Worm (Caenorhabditis elegans) whole organism, early embryonic: ENCODE measurements around the gene str-153.

Experiments
- B0310.2 ChIP-seq: sonication (generic microtip); optimal IDR thresholded peaks from 2 replicates; lab custom pipeline; 2016; ENCODE audit warnings: mild to moderate bottlenecking, missing genetic modification characterization, missing compliant biosample characterization
- F13C5.2 ChIP-seq: sonication (generic microtip); optimal IDR thresholded peaks from 2 replicates; lab custom pipeline; 2017; ENCODE audit warnings: mild to moderate bottlenecking, missing genetic modification characterization, inconsistent platforms, missing compliant biosample characterization
- aly-1 ChIP-seq: sonication (generic microtip); optimal IDR thresholded peaks from 2 replicates; lab custom pipeline; 2016; ENCODE audit warnings: missing genetic modification characterization, missing compliant biosample characterization
- ama-1 ChIP-seq: fragments of 150-350 bp; optimal IDR thresholded peaks from 2 replicates; lab custom pipeline; 2014
- ceh-13 ChIP-seq: fragments of 200-800 bp; sonication (Bioruptor generic); optimal IDR thresholded peaks from 2 replicates; lab custom pipeline; 2018; ENCODE audit warnings: mild to moderate bottlenecking, missing genetic modification characterization, missing compliant biosample characterization
- ceh-36 ChIP-seq: sonication (generic microtip); optimal IDR thresholded peaks from 2 replicates; lab custom pipeline; 2016; ENCODE audit warnings: missing genetic modification characterization, inconsistent platforms, missing compliant biosample characterization
- ets-7 ChIP-seq: sonication (generic microtip); optimal IDR thresholded peaks from 2 replicates; lab custom pipeline; 2016; ENCODE audit warnings: missing genotype, missing genetic modification characterization, missing compliant biosample characterization
- flt-1 ChIP-seq: fragments of 200-800 bp; sonication (Bioruptor generic); IDR thresholded peaks from 2 replicates; pipeline ENCODE4 v1.3.6; 2022; ENCODE audit warnings: missing genetic modification characterization, missing compliant biosample characterization
- hmbx-1 ChIP-seq: sonication (generic microtip); optimal IDR thresholded peaks from 2 replicates; lab custom pipeline; 2016; ENCODE audit warnings: mild to moderate bottlenecking, missing genetic modification characterization, missing compliant biosample characterization
- hmg-4 ChIP-seq: fragments of 200-800 bp; sonication (Bioruptor generic); optimal IDR thresholded peaks from 2 replicates; lab custom pipeline; 2018; ENCODE audit warnings: mild to moderate bottlenecking, missing genetic modification characterization, missing compliant biosample characterization
- hnd-1 ChIP-seq: sonication (generic microtip); optimal IDR thresholded peaks from 2 replicates; lab custom pipeline; 2016; ENCODE audit warnings: missing genetic modification characterization, missing compliant biosample characterization
- pes-1 ChIP-seq: fragments of 200-800 bp; sonication (Bioruptor generic); IDR thresholded peaks from 2 replicates; pipeline ENCODE4 v1.3.6; 2022; ENCODE audit warnings: missing genetic modification reagents, missing genetic modification characterization, missing compliant biosample characterization
- scrt-1 ChIP-seq: fragments of 200-800 bp; sonication (Bioruptor generic); IDR thresholded peaks from 2 replicates; pipeline ENCODE4 v1.3.6; 2022; ENCODE audit warnings: missing genetic modification characterization, missing compliant biosample characterization
- sea-1 ChIP-seq: fragments of 200-800 bp; sonication (Bioruptor generic); conservative IDR thresholded peaks from 2 replicates; pipeline ENCODE4 v1.3.6; 2022; ENCODE audit warnings: missing genetic modification characterization, missing compliant biosample characterization
- tbx-11 ChIP-seq: fragments of 200-800 bp; sonication (Bioruptor generic); IDR thresholded peaks from 2 replicates; pipeline ENCODE4 v1.3.6; 2022; ENCODE audit warnings: missing genetic modification characterization, missing compliant biosample characterization
- tbx-37 ChIP-seq: fragments of 200-800 bp; sonication (Bioruptor generic); conservative IDR thresholded peaks from 2 replicates; pipeline ENCODE4 v1.3.6; 2022; ENCODE audit warnings: missing genetic modification reagents, missing genetic modification characterization, missing compliant biosample characterization
- tra-4 ChIP-seq: sonication (generic microtip); optimal IDR thresholded peaks from 2 replicates; lab custom pipeline; 2017; ENCODE audit warnings: missing genetic modification characterization, missing compliant biosample characterization

str-153 gene

DNA sequence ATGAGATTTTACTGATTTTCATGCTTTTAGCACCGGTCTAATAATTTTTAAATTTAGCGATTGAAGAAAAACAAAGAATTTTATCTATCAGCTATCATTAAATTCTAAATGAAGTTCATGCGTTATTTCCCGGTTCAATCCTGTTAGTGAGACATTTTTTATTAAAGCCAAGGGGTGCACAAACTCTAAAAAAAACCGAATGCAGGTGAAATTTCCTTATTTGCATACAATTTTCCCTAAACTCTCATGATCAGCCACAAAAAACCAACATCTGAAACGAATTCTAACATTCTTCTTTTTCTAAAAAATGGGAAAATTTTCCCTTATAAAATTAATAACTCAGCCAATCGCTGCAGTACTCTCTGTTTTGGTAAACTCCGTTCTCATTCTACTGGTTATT, 21.1 kb upstream of the str-153 start, which contains the start of gene str-156:
TSS of gene str-156 (plus strand) at position 301 of the 400 bp plus-strand sequence.
- no peak for TF ChIP-seq F13C5.2
- TF ChIP-seq ets-7 (tag; lab: Kevin White, UChicago): no peak
- no peak for TF ChIP-seq ceh-36 (tag; lab: Kevin White, UChicago)
- no peak for TF ChIP-seq hmg-4 (GFP tag; lab: Kevin White, UChicago)
- no peak for TF ChIP-seq tra-4 (tag; lab: Kevin White, UChicago)
- TF ChIP-seq tbx-11: no peak
- TF ChIP-seq pes-1 (GFP tag; lab: Robert Waterston, UW): no peak
- no peak for TF ChIP-seq sea-1 (GFP tag; lab: Robert Waterston, UW)
- TF ChIP-seq ama-1: no peak
- no peak for TF ChIP-seq tbx-37 (GFP tag; lab: Robert Waterston, UW)
- no peak for TF ChIP-seq ceh-13
- no peak for TF ChIP-seq aly-1 (tag; lab: Kevin White, UChicago)
- TF ChIP-seq flt-1 (GFP tag; lab: Robert Waterston, UW): no peak
- no peak for TF ChIP-seq hmbx-1
- no peak for TF ChIP-seq hnd-1 (tag; lab: Kevin White, UChicago)
- TF ChIP-seq scrt-1: no peak
- no peak for TF ChIP-seq B0310.2 (tag; lab: Kevin White, UChicago)

DNA sequence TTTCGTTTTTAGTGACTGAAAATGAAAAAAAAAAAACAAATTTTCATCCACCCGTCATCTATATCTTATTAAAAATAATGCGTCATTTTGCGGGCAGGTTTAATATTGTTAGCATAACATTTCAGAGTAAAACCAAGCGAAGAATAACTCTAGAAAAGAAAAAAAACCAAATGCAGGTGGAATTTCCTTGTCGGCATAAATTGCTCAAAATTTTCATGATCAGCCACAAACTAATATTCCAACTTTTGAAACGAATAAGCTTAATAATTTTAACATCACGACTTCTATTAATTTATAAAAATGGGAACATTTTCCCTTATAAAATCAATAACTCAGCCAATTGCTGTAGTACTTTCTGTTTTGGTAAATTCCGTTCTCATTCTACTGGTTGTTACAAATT, 18.5 kb upstream of the str-153 start, which contains the start of gene str-155:
TSS of gene str-155 (plus strand) at position 301 of the 400 bp plus-strand sequence.
- TF ChIP-seq flt-1 (GFP tag; lab: Robert Waterston, UW) (no peak), aly-1 (tag; lab: Kevin White, UChicago) (no peak), scrt-1 (no peak), F13C5.2 (no peak), tbx-11 (no peak), ets-7 (tag; lab: Kevin White, UChicago) (no peak), ama-1 (no peak), B0310.2 (tag; lab: Kevin White, UChicago) (no peak), sea-1 (GFP tag; lab: Robert Waterston, UW) (no peak), hnd-1 (tag; lab: Kevin White, UChicago) (no peak), tbx-37 (GFP tag; lab: Robert Waterston, UW) (no peak)

DNA sequence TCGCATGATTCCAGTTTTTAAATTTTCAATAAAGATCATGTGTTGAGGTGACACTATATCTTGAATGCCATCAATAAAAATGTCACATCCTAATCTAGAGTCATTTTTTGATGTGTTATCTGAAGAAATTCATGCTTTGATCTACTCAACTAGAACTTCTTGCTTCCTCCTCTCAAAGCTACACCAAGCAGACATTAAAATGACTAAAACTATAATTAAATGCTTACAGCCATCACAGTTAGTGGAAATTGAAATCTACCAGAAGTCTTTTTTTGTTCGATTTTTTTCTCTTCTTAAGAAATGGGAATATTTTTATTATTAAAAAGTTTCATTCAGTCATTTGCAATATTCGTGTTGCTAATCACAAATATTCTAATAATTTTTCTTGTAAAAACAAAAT, 16.4 kb upstream of the str-153 start, which contains the start of gene str-158:
TSS of gene str-158 (plus strand) at position 301 of the 400 bp plus-strand sequence.
- TF ChIP-seq tbx-11: no peak
- no peak for TF ChIP-seq hnd-1 (tag; lab: Kevin White, UChicago)
- no peak for TF ChIP-seq tra-4 (tag; lab: Kevin White, UChicago)
- no peak for TF ChIP-seq tbx-37 (GFP tag; lab: Robert Waterston, UW)
- TF ChIP-seq ama-1: no peak
- TF ChIP-seq scrt-1: no peak
- no peak for TF ChIP-seq hmg-4 (GFP tag; lab: Kevin White, UChicago)
- TF ChIP-seq ceh-36 (tag; lab: Kevin White, UChicago): no peak
- TF ChIP-seq F13C5.2: no peak
- TF ChIP-seq ceh-13: no peak

DNA sequence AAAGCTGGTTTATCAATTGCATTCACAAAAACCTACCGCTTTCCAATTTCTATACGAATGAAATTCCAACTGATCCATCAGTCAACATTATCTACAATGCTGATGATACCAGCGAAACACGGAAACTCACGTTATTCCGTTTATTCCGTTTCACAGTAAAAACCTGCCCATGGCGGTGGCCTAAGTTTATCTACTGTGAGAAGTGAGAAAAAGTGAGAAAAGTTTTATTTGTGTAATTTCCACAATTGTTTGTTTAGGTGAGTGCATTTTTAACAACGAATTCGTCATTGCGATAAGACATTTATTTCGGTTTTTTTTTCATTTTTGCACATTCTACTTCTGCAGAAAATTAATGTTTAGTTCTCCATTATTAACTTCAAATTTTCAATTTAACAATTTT, 4.2 kb upstream of the str-153 start, which contains the start of gene Y9C9A.8:
TSS of gene Y9C9A.8 (plus strand) at position 301 of the 400 bp plus-strand sequence.
- TF ChIP-seq hmg-4 (GFP tag; lab: Kevin White, UChicago): no peak

DNA sequence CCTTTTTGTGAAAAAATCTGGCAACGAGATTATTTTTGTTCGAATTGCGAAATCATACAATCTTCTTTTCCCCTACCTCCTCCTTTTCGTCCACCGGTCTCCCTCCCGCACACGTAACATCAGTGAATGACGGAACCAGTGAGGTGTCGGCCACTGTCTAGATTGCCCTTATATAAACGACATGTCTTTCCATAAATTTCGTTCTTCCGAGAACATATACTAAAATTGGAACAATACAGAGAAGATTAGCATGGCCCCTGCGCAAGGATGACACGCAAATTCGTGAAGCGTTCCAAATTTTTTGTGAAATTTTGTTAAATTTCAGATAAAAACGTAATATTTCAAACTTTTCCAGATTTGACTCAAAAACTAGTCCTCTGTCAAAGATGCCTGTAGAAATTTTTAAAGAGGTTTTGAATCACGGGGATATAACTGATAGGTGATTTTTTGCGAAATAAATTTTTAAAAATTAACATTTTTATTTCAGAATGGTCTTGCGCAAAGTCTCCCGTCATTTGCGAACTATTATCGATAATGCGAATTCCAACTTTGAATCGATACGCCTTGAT, 3.4 kb upstream of the str-153 start:
- TF ChIP-seq tbx-11 (0 out of 2 replicates have a peak, but pooled peaks have one; percentile 16), pes-1 (GFP tag; lab: Robert Waterston, UW) (peak; percentile 63; the same call in 1 of the 2 replicates), hnd-1 (tag; lab: Kevin White, UChicago) (no peak), ceh-13 (peak; percentile 6), tra-4 (tag; lab: Kevin White, UChicago) (no peak), flt-1 (GFP tag; lab: Robert Waterston, UW) (peak; percentile 39; the same call in 1 of the 2 replicates)

DNA sequence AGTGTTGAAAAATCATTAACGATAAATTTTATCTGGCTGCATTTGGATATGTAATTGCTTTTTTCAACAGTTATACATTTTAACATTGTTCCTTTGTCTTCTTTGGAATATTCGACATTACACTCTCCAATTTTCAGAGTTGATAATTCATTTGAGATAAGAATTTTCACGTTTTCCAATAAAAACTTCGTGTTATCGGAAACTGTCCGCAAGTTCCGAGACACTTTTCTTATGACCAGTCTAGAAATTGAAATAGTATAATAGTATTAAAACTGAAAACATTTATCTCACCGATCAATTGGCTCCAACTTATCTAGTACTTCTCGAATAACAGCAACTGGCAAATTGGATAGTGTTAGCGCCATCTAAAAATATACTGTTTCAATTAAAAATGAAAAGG, 3.4 kb downstream of the str-153 start, which contains the start of gene fbxa-86:
TSS of gene fbxa-86 (minus strand) at position 367 of the 400 bp plus-strand sequence.
- no peak for TF ChIP-seq ama-1
- TF ChIP-seq flt-1 (GFP tag; lab: Robert Waterston, UW): no peak

DNA sequence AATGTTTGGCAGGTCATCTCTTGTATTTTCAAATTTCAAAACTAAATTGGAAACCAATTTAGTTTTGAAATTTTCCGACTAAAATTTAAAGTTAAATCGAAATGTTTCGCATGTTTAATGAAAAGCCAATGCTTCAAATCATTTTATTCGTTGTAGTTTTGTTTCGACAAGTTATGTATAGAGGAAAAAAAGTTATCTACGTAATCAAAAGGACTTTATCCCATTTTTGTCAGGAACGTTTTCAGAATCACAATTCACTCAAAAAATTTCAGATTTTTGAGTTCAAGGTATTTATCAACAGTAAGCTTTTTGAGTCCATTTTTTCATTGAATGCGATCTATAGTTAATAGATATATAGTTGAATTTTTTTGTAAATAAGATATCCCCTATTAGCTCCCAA, 4.5 kb downstream of the str-153 start, which contains the start of gene str-168:
TSS of gene str-168 (plus strand) at position 301 of the 400 bp plus-strand sequence.
- TF ChIP-seq hmbx-1 (no peak), ceh-36 (tag; lab: Kevin White, UChicago) (no peak), ama-1 (no peak), aly-1 (tag; lab: Kevin White, UChicago) (no peak)

DNA sequence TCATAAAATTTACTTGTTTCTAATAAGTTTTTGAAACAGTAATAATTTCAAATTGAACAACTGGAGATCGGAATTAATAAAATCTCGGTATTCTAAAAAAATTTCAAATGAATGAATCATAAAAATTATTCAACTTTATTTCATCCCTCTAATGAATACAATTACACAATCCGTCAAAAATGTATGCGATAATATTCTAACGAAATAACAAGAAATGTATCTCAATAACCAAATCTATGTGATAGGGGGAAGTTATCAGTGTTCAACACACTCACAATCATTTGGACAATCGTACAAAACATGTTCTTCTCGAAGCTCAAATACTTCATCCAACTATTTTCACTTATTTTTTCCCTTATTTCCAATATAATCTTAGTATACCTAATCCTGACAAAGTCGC, 7.5 kb downstream of the str-153 start, which contains the start of gene Y9C9A.5:
TSS of gene Y9C9A.5 (plus strand) at position 301 of the 400 bp plus-strand sequence.
- TF ChIP-seq tbx-37 (GFP tag; lab: Robert Waterston, UW) (no peak), pes-1 (GFP tag; lab: Robert Waterston, UW) (no peak), scrt-1 (no peak), hmbx-1 (no peak), tra-4 (tag; lab: Kevin White, UChicago) (no peak)

DNA sequence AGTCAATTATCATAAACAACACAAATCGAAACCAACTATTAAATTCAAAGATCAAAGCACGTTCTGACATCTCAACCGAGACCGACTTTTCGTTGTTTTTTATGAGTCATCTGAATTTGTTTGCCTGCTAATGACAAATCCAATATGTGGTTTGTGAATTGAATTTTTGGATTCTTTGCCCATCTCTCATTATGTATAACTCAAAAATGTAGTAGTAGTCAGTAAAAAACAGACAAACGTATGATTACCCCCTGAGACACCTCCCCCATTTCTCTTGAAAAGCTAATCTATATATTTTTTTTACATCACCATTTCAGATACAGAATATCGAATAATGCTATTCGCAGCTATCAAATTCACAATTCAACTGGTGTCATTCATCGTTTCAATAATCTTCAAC, 11.6 kb downstream of the str-153 start, which contains the start of gene str-169:
TSS of gene str-169 (plus strand) at position 301 of the 400 bp plus-strand sequence.
- TF ChIP-seq B0310.2 (tag; lab: Kevin White, UChicago) (no peak), ets-7 (tag; lab: Kevin White, UChicago) (no peak), hmbx-1 (no peak), ceh-13 (no peak), scrt-1 (no peak), sea-1 (GFP tag; lab: Robert Waterston, UW) (no peak), ceh-36 (tag; lab: Kevin White, UChicago) (no peak), flt-1 (GFP tag; lab: Robert Waterston, UW) (no peak), tbx-37 (GFP tag; lab: Robert Waterston, UW) (no peak), hnd-1 (tag; lab: Kevin White, UChicago) (no peak), F13C5.2 (no peak), tbx-11 (no peak), pes-1 (GFP tag; lab: Robert Waterston, UW) (no peak), ama-1 (no peak), hmg-4 (GFP tag; lab: Kevin White, UChicago) (no peak), tra-4 (tag; lab: Kevin White, UChicago) (no peak), aly-1 (tag; lab: Kevin White, UChicago) (no peak)
